Fruit fly (Drosophila melanogaster) S2 (cell line): Measurements from ENCODE around the gene CG32281.

Experiments used
- CG8478 ChIP-seq: fragments of >200 bp; optimal IDR thresholded peaks from 2 replicates; lab custom pipeline; 2018
- CTCF ChIP-seq, 2 experiments: fragments of >200 bp; optimal IDR thresholded peaks; 2 replicates each; lab custom pipeline; 2018

dm6 chr3L:3150376-3150775 is 18.8 kb upstream of the CG32281 start:
- TF ChIP-seq CTCF (optimal IDR thresholded peaks at IDR 0.05; lab: Kevin White, UChicago) (no peak), CG8478 (lab: Kevin White, UChicago) (no peak)
